Worm (Caenorhabditis elegans): ENCODE results near the gene ifc-2.

- TF ChIP-seq unc-62 (GFP tag; optimal IDR thresholded peaks at IDR 0.05) (no peak), nhr-11 (tag; optimal IDR thresholded peaks at IDR 0.05) (no peak), snpc-4 (tag; optimal IDR thresholded peaks at IDR 0.05) (no peak), pqm-1 (tag; optimal IDR thresholded peaks at IDR 0.05) (no peak), nhr-12 (tag; optimal IDR thresholded peaks at IDR 0.05) (no peak), nhr-237 (tag; optimal IDR thresholded peaks at IDR 0.05) (no peak)
Measured at ce11 chrX:621688-622087, 33.0 kb downstream of the ifc-2 start.

Measured in whole organism, L3 larva.